Worm (Caenorhabditis elegans) whole organism, L4 larva: ENCODE measurements around the gene C06B3.6.

Source experiments
- F44E2.7 ChIP-seq: fragments of 200-800 bp; sonication (Bioruptor generic); IDR thresholded peaks from 2 replicates; pipeline ENCODE4 v2.1.2; 2022; ENCODE audit warnings: missing genetic modification characterization, missing compliant biosample characterization
- Y75B8A.6 ChIP-seq: fragments of 200-800 bp; sonication (Bioruptor generic); IDR thresholded peaks from 2 replicates; pipeline ENCODE4 v1.3.6; 2022; ENCODE audit warnings: missing genetic modification reagents, missing genetic modification characterization, missing compliant biosample characterization
- ZK337.2 ChIP-seq: fragments of 200-800 bp; sonication (Bioruptor generic); IDR thresholded peaks from 2 replicates; pipeline ENCODE4 v1.3.6; 2022; ENCODE audit warnings: missing genetic modification reagents, missing genetic modification characterization, missing compliant biosample characterization
- ZK546.5 ChIP-seq, 2 experiments: sonication (generic microtip); optimal IDR thresholded peaks; 2 replicates each; lab custom pipeline; 2017; ENCODE audit warnings: missing biosample characterization in 2 of 2, missing genetic modification characterization in 2 of 2
- aha-1 ChIP-seq: fragments of 150-350 bp; peaks from one replicate; lab custom pipeline; 2014; ENCODE audit warnings: missing biosample characterization, missing genetic modification characterization
- arid-1 ChIP-seq: fragments of 200-800 bp; sonication (Bioruptor generic); conservative IDR thresholded peaks from 2 replicates; pipeline ENCODE4 v1.3.6; 2022; ENCODE audit warnings: missing genetic modification reagents, missing genetic modification characterization, missing compliant biosample characterization
- attf-4 ChIP-seq: sonication (generic microtip); optimal IDR thresholded peaks from 3 replicates; lab custom pipeline; 2017; ENCODE audit warnings: missing biosample characterization, missing genetic modification characterization
- ceh-28 ChIP-seq: fragments of 150-350 bp; optimal IDR thresholded peaks from 2 replicates; lab custom pipeline; 2014; ENCODE audit warnings: missing biosample characterization, missing genetic modification reagents, missing genetic modification characterization
- ceh-44 ChIP-seq: fragments of 200-800 bp; sonication (Bioruptor generic); IDR thresholded peaks from 2 replicates; pipeline ENCODE4 v1.3.6; 2022; ENCODE audit warnings: missing genetic modification reagents, missing genetic modification characterization, missing compliant biosample characterization
- ceh-62 ChIP-seq: sonication (generic microtip); optimal IDR thresholded peaks from 2 replicates; lab custom pipeline; 2017; ENCODE audit warnings: missing biosample characterization, missing genetic modification characterization
- ceh-82 ChIP-seq: sonication (generic microtip); optimal IDR thresholded peaks from 2 replicates; lab custom pipeline; 2017; ENCODE audit warnings: missing biosample characterization, missing genetic modification characterization
- ces-1 ChIP-seq: fragments of 150-350 bp; sonication (generic microtip); optimal IDR thresholded peaks from 4 replicates; lab custom pipeline; 2014; ENCODE audit warnings: missing biosample characterization, missing genetic modification reagents, missing genetic modification characterization
- cey-2 ChIP-seq: sonication (generic microtip); optimal IDR thresholded peaks from 3 replicates; lab custom pipeline; 2017; ENCODE audit warnings: missing genetic modification characterization, mild to moderate bottlenecking, missing compliant biosample characterization, antibody characterized with exemption, borderline replicate concordance; ENCODE audit not compliant: insufficient read depth
- ctbp-1 ChIP-seq: fragments of 200-800 bp; sonication (Bioruptor generic); IDR thresholded peaks from 2 replicates; pipeline ENCODE4 v1.3.6; 2022; ENCODE audit warnings: missing genetic modification reagents, missing genetic modification characterization, missing compliant biosample characterization
- daf-12 ChIP-seq: fragments of 150-350 bp; optimal IDR thresholded peaks from 2 replicates; lab custom pipeline; 2014; ENCODE audit warnings: missing biosample characterization, missing genetic modification reagents, missing genetic modification characterization
- dmd-6 ChIP-seq: fragments of 200-800 bp; sonication (Bioruptor generic); IDR thresholded peaks from 2 replicates; pipeline ENCODE4 v1.3.6; 2022; ENCODE audit warnings: missing genetic modification reagents, missing genetic modification characterization, missing compliant biosample characterization
- dpl-1 ChIP-seq: fragments of 150-350 bp; optimal IDR thresholded peaks from 2 replicates; lab custom pipeline; 2014; ENCODE audit warnings: missing biosample characterization, missing genetic modification reagents, missing genetic modification characterization
- fos-1 ChIP-seq: fragments of 150-350 bp; optimal IDR thresholded peaks from 2 replicates; lab custom pipeline; 2014; ENCODE audit warnings: missing biosample characterization, missing genetic modification characterization
- gei-8 ChIP-seq: fragments of 200-800 bp; sonication (Bioruptor generic); optimal IDR thresholded peaks from 2 replicates; lab custom pipeline; 2018; ENCODE audit warnings: mild to moderate bottlenecking, missing genetic modification characterization, missing compliant biosample characterization
- hif-1 ChIP-seq, 2 experiments: sonication (generic microtip); optimal IDR thresholded peaks; 2 replicates each; lab custom pipeline; 2016 to 2017; ENCODE audit warnings: missing compliant biosample characterization in 2 of 2, missing genetic modification characterization in 2 of 2, missing genetic modification reagents in 2 of 2, missing genotype in 2 of 2, mild to moderate bottlenecking in 1 of 2
- hlh-30 ChIP-seq: sonication (generic microtip); optimal IDR thresholded peaks from 2 replicates; lab custom pipeline; 2017; ENCODE audit warnings: antibody characterized with exemption, mild to moderate bottlenecking, missing genetic modification characterization, missing compliant biosample characterization; ENCODE audit not compliant: insufficient read depth
- hmg-1.1 ChIP-seq: fragments of 200-800 bp; sonication (Bioruptor generic); IDR thresholded peaks from 2 replicates; pipeline ENCODE4 v1.3.6; 2022; ENCODE audit warnings: missing genetic modification reagents, missing genetic modification characterization, missing compliant biosample characterization
- lin-1 ChIP-seq: fragments of 200-800 bp; sonication (Bioruptor generic); IDR thresholded peaks from 2 replicates; pipeline ENCODE4 v1.3.6; 2022; ENCODE audit warnings: missing genetic modification reagents, missing genetic modification characterization, missing compliant biosample characterization
- lin-13 ChIP-seq: fragments of 150-350 bp; optimal IDR thresholded peaks from 2 replicates; lab custom pipeline; 2014; ENCODE audit warnings: missing biosample characterization, missing genetic modification reagents, missing genetic modification characterization
- lin-15B ChIP-seq: fragments of 150-350 bp; sonication (generic microtip); optimal IDR thresholded peaks from 3 replicates; lab custom pipeline; 2014; ENCODE audit warnings: missing biosample characterization, missing genetic modification characterization
- lin-38 ChIP-seq: fragments of 200-800 bp; sonication (Bioruptor generic); IDR thresholded peaks from 2 replicates; pipeline ENCODE4 v1.3.6; 2022; ENCODE audit warnings: missing genetic modification reagents, missing genetic modification characterization, missing compliant biosample characterization
- lin-39 ChIP-seq: fragments of 150-350 bp; optimal IDR thresholded peaks from 2 replicates; lab custom pipeline; 2014; ENCODE audit warnings: missing biosample characterization, missing genetic modification reagents, missing genetic modification characterization
- lir-3 ChIP-seq: sonication (generic microtip); optimal IDR thresholded peaks from 2 replicates; lab custom pipeline; 2016; ENCODE audit warnings: mild to moderate bottlenecking, missing genetic modification characterization, missing compliant biosample characterization
- madf-9 ChIP-seq: fragments of 200-800 bp; sonication (Bioruptor generic); conservative IDR thresholded peaks from 2 replicates; pipeline ENCODE4 v1.3.6; 2022; ENCODE audit warnings: missing genetic modification reagents, missing genetic modification characterization, missing compliant biosample characterization
- mdl-1 ChIP-seq, 2 experiments: fragments of 150-350 bp in 1 of 2; sonication (generic microtip) in 1 of 2; optimal IDR thresholded peaks; 2 replicates each; lab custom pipeline; 2014 to 2017; ENCODE audit warnings: missing biosample characterization in 2 of 2, missing genetic modification characterization in 2 of 2
- mep-1 ChIP-seq: fragments of 150-350 bp; sonication (generic microtip); optimal IDR thresholded peaks from 3 replicates; lab custom pipeline; 2014; ENCODE audit warnings: missing biosample characterization, missing genetic modification characterization
- mes-2 ChIP-seq: sonication (generic microtip); optimal IDR thresholded peaks from 2 replicates; lab custom pipeline; 2016; ENCODE audit warnings: missing genotype, mild to moderate bottlenecking, missing genetic modification characterization, missing compliant biosample characterization; ENCODE audit not compliant: poor library complexity, severe bottlenecking
- mxl-3 ChIP-seq: fragments of 200-800 bp; sonication (Bioruptor generic); optimal IDR thresholded peaks from 2 replicates; lab custom pipeline; 2018; ENCODE audit warnings: mild to moderate bottlenecking, missing genetic modification characterization, missing compliant biosample characterization
- nhr-11 ChIP-seq: fragments of 150-350 bp; optimal IDR thresholded peaks from 2 replicates; lab custom pipeline; 2014; ENCODE audit warnings: missing biosample characterization, missing genetic modification characterization
- nhr-237 ChIP-seq: sonication (generic microtip); optimal IDR thresholded peaks from 2 replicates; lab custom pipeline; 2017; ENCODE audit warnings: missing biosample characterization, missing genetic modification characterization
- nhr-25 ChIP-seq: sonication (generic microtip); optimal IDR thresholded peaks from 2 replicates; lab custom pipeline; 2017; ENCODE audit warnings: missing genetic modification characterization, mild to moderate bottlenecking, missing compliant biosample characterization, antibody characterized with exemption, moderate library complexity, borderline replicate concordance; ENCODE audit not compliant: insufficient read depth
- nhr-28 ChIP-seq: fragments of 150-350 bp; optimal IDR thresholded peaks from 2 replicates; lab custom pipeline; 2014; ENCODE audit warnings: missing biosample characterization, missing genetic modification characterization
- nhr-48 ChIP-seq: sonication (generic microtip); optimal IDR thresholded peaks from 2 replicates; lab custom pipeline; 2016; ENCODE audit warnings: mild to moderate bottlenecking, missing genetic modification characterization, missing compliant biosample characterization
- nhr-6 ChIP-seq: fragments of 150-350 bp; optimal IDR thresholded peaks from 2 replicates; lab custom pipeline; 2014; ENCODE audit warnings: missing biosample characterization, missing genetic modification characterization
- rbr-2 ChIP-seq: sonication (generic microtip); optimal IDR thresholded peaks from 2 replicates; lab custom pipeline; 2016; ENCODE audit warnings: missing genotype, missing genetic modification characterization, missing compliant biosample characterization
- sdz-12 ChIP-seq: fragments of 200-800 bp; sonication (Bioruptor generic); optimal IDR thresholded peaks from 2 replicates; lab custom pipeline; 2018; ENCODE audit warnings: mild to moderate bottlenecking, missing genetic modification characterization, missing compliant biosample characterization
- spr-1 ChIP-seq: sonication (generic microtip); optimal IDR thresholded peaks from 2 replicates; lab custom pipeline; 2016; ENCODE audit warnings: mild to moderate bottlenecking, missing genetic modification characterization, missing compliant biosample characterization
- tra-1 ChIP-seq: fragments of 200-800 bp; sonication (Bioruptor generic); IDR thresholded peaks from 2 replicates; pipeline ENCODE4 v1.3.6; 2022; ENCODE audit warnings: missing genetic modification reagents, missing genetic modification characterization, missing compliant biosample characterization
- unc-39 ChIP-seq: sonication (generic microtip); optimal IDR thresholded peaks from 2 replicates; lab custom pipeline; 2017; ENCODE audit warnings: missing biosample characterization, missing genetic modification characterization
- unc-62 ChIP-seq, 3 experiments: fragments of 150-350 bp in 1 of 3; sonication (generic microtip); optimal IDR thresholded peaks in 2 of 3; peaks in 1 of 3; 1 replicate in 1 of 3; 2 replicates in 2 of 3; lab custom pipeline; 2014 to 2017; ENCODE audit warnings: missing biosample characterization in 3 of 3, missing genetic modification characterization in 3 of 3, missing genetic modification reagents in 3 of 3, missing genotype in 1 of 3
- vab-7 ChIP-seq: fragments of 200-800 bp; sonication (Bioruptor generic); IDR thresholded peaks from 2 replicates; pipeline ENCODE4 v1.3.6; 2022; ENCODE audit warnings: missing genetic modification reagents, missing genetic modification characterization, missing compliant biosample characterization
- zip-2 ChIP-seq: fragments of 150-350 bp; optimal IDR thresholded peaks from 2 replicates; lab custom pipeline; 2014; ENCODE audit warnings: missing biosample characterization, missing genetic modification characterization
- ztf-11 ChIP-seq: fragments of 150-350 bp; optimal IDR thresholded peaks from 2 replicates; lab custom pipeline; 2014; ENCODE audit warnings: missing biosample characterization, missing genetic modification characterization
- ztf-7 ChIP-seq: fragments of 150-350 bp; optimal IDR thresholded peaks from 2 replicates; lab custom pipeline; 2014; ENCODE audit warnings: missing biosample characterization, missing genetic modification characterization

C06B3.6 gene

ce11 chrV:13892457-13893375 lies 16.1 kb downstream of the C06B3.6 start, which contains the start of gene sptl-3:
Gene sptl-3, plus strand, starts transcription at chrV:13893325.
- TF ChIP-seq sdz-12 (GFP tag; lab: Kevin White, UChicago) (no peak), ceh-62 (tag; lab: Kevin White, UChicago) (no peak), dmd-6 (peak; percentile 73), mdl-1 (tag; optimal IDR thresholded peaks at IDR 0.05; lab: Kevin White, UChicago) (peak in 1 of 2 experiments; percentile 84), cey-2 (tag; lab: Kevin White, UChicago) (peak; percentile 87), ztf-7 (tag; lab: Kevin White, UChicago) (no peak), ZK337.2 (GFP tag; lab: Robert Waterston, UW) (no peak), mep-1 (tag; lab: Kevin White, UChicago) (peak; percentile 39), gei-8 (GFP tag; lab: Kevin White, UChicago) (peak; percentile 38), arid-1 (GFP tag; lab: Robert Waterston, UW) (no peak), hif-1 (tag; optimal IDR thresholded peaks at IDR 0.05; lab: Kevin White, UChicago) (no peak), vab-7 (no peak), rbr-2 (tag; lab: Kevin White, UChicago) (no peak), ceh-28 (tag; lab: Kevin White, UChicago) (no peak), nhr-237 (tag; lab: Kevin White, UChicago) (no peak), hmg-1.1 (0 out of 2 replicates have a peak, but pooled peaks have one; percentile 42), nhr-48 (tag; lab: Kevin White, UChicago) (peak; percentile 59), ztf-11 (tag; lab: Kevin White, UChicago) (no peak), lin-1 (no peak), dpl-1 (no peak), nhr-11 (peak; percentile 60), Y75B8A.6 (GFP tag; lab: Robert Waterston, UW) (no peak), ZK546.5 (tag; optimal IDR thresholded peaks at IDR 0.05; lab: Kevin White, UChicago) (no peak), mes-2 (tag; lab: Kevin White, UChicago) (no peak), aha-1 (tag; lab: Kevin White, UChicago) (peak; percentile 92), lir-3 (no peak), tra-1 (GFP tag; lab: Robert Waterston, UW) (no peak; the same call in 1 of the 2 replicates), nhr-25 (tag; lab: Kevin White, UChicago) (no peak), attf-4 (no peak), madf-9 (GFP tag; lab: Robert Waterston, UW) (no peak), lin-13 (GFP tag; lab: Kevin White, UChicago) (no peak), ctbp-1 (GFP tag; lab: Robert Waterston, UW) (0 out of 2 replicates have a peak, but pooled peaks have one; percentile 30), lin-39 (no peak), unc-62 (GFP tag; optimal IDR thresholded peaks at IDR 0.05 in 1 of 2; lab: Kevin White, UChicago) (peak in 1 of 2 experiments; percentile 11), unc-62 (tag; optimal IDR thresholded peaks at IDR 0.05; lab: Kevin White, UChicago) (peak; percentile 13), zip-2 (tag; lab: Kevin White, UChicago) (no peak), nhr-6 (peak; percentile 19), ceh-44 (GFP tag; lab: Robert Waterston, UW) (no peak), mxl-3 (no peak), ceh-82 (tag; lab: Kevin White, UChicago) (no peak), unc-39 (tag; lab: Kevin White, UChicago) (no peak), spr-1 (tag; lab: Kevin White, UChicago) (no peak), nhr-28 (tag; lab: Kevin White, UChicago) (peak; percentile 93), lin-38 (GFP tag; lab: Robert Waterston, UW) (no peak), fos-1 (tag; lab: Kevin White, UChicago) (no peak), F44E2.7 (GFP tag; lab: Robert Waterston, UW) (no peak), hlh-30 (tag; lab: Kevin White, UChicago) (peak; percentile 58), lin-15B (no peak), ces-1 (GFP tag; lab: Kevin White, UChicago) (no peak), daf-12 (tag; lab: Kevin White, UChicago) (no peak)
